Comparison of ENCODE assay signal across 1 fruit fly cellular context in the genomic region with DNA sequence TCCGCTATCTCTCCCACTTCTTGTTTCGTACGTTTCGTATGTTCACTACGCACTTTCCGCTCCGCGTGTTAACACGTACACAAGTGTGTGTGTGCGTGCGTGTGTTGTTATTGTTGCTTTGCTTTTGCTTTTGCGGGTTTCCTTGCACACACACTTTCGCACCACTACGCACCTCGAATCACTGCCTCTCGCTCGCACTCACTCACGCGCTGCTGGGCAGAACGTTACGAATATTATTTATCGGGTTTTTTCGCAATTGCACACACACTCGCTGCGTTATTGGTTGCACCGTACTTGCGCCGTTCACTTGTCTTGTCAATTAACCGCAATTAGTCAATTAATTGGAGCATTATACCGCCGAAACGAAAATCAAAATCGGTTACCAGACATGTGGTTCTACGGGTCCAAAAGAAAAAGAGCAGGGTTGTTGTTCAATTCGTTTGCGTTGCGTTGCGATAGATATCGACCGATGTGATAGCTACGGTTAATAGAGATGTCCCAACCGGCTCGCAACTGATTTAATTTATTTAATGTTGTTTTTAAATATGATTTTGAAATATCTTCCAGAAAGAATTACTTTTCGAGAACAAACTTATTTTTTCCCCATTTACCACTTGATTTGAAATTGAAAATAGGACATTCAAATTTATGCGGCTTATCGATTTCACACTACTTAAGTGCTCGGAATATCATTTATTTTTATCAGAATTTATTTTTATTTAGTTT.
TF ChIP-seq lines count a peak whose summit lies in the region.

A gene (minus strand): TSS at position 395 of the 726 bp plus-strand sequence.

TF ChIP-seq in whole organism, embryonic, 481 proteins besides CTCF, POLR2A, EP300 and RAD21 (continued from another document and continues in another):
- TF ChIP-seq otp (GFP tag; IDR thresholded peaks at IDR 0.05; lab: Robert Waterston, UW) (peak; percentile 64; the same call in 2 of the 3 replicates), Asciz (GFP tag; optimal IDR thresholded peaks at IDR 0.05; lab: Kevin White, UChicago) (peak; percentile 11), ab (GFP tag; optimal IDR thresholded peaks at IDR 0.05; lab: Kevin White, UChicago) (no peak), yki (optimal IDR thresholded peaks at IDR 0.05; lab: Kevin White, UChicago) (no peak), MBD-R2 (GFP tag; IDR thresholded peaks at IDR 0.05; lab: Robert Waterston, UW) (peak; percentile 60), CG7556 (GFP tag; optimal IDR thresholded peaks at IDR 0.05; lab: Kevin White, UChicago) (peak; percentile 25), btn (GFP tag; optimal IDR thresholded peaks at IDR 0.05; lab: Kevin White, UChicago) (peak; percentile 19), corto (GFP tag; optimal IDR thresholded peaks at IDR 0.05; lab: Kevin White, UChicago) (no peak), CG32772 (GFP tag; IDR thresholded peaks at IDR 0.05; lab: Robert Waterston, UW) (peak; percentile 60; the same call in 1 of the 2 replicates), CG10543 (GFP tag; optimal IDR thresholded peaks at IDR 0.05; lab: Kevin White, UChicago) (peak; percentile 45), Sox100B (GFP tag; optimal IDR thresholded peaks at IDR 0.05; lab: Kevin White, UChicago) (peak; percentile 55), CG2678 (tag; optimal IDR thresholded peaks at IDR 0.05; lab: Kevin White, UChicago) (peak; percentile 62), chm (GFP tag; IDR thresholded peaks at IDR 0.05; lab: Robert Waterston, UW) (peak; percentile 43), Myb (GFP tag; optimal IDR thresholded peaks at IDR 0.05; lab: Kevin White, UChicago) (peak; percentile 51), Ets97D (GFP tag; optimal IDR thresholded peaks at IDR 0.05; lab: Kevin White, UChicago) (peak; percentile 80), nerfin-1 (tag; optimal IDR thresholded peaks at IDR 0.05; lab: Kevin White, UChicago) (no peak), pan (optimal IDR thresholded peaks at IDR 0.05; lab: Kevin White, UChicago) (no peak), pan (GFP tag; optimal IDR thresholded peaks at IDR 0.05 in 1 of 2, IDR thresholded peaks at IDR 0.05 in 1 of 2) (peak in 1 of 2 experiments; percentile 82), CG3163 (GFP tag; optimal IDR thresholded peaks at IDR 0.05; lab: Kevin White, UChicago) (peak; percentile 3), CG30403 (GFP tag; optimal IDR thresholded peaks at IDR 0.05; lab: Kevin White, UChicago) (peak; percentile 66), row (GFP tag; IDR thresholded peaks at IDR 0.05; lab: Robert Waterston, UW) (peak; percentile 91), al (GFP tag; IDR thresholded peaks at IDR 0.05; lab: Robert Waterston, UW) (peak; percentile 78), E2f1 (GFP tag; IDR thresholded peaks at IDR 0.05; lab: Robert Waterston, UW) (peak; percentile 73), CG17802 (tag; optimal IDR thresholded peaks at IDR 0.05; lab: Kevin White, UChicago) (peak; percentile 50), CG11093 (GFP tag; IDR thresholded peaks at IDR 0.05; lab: Robert Waterston, UW) (peak; percentile 36; the same call in 1 of the 3 replicates), CG15269 (tag; optimal IDR thresholded peaks at IDR 0.05; lab: Kevin White, UChicago) (peak; percentile 57), Mad (GFP tag; optimal IDR thresholded peaks at IDR 0.05; lab: Kevin White, UChicago) (peak; percentile 82), zen (tag; optimal IDR thresholded peaks at IDR 0.05; lab: Kevin White, UChicago) (peak; percentile 20), Ravus (GFP tag; IDR thresholded peaks at IDR 0.05; lab: Robert Waterston, UW) (no peak), CG15011 (GFP tag; optimal IDR thresholded peaks at IDR 0.05; lab: Kevin White, UChicago) (no peak), CG5180 (GFP tag; optimal IDR thresholded peaks at IDR 0.05; lab: Kevin White, UChicago) (no peak), wor (GFP tag; IDR thresholded peaks at IDR 0.05; lab: Robert Waterston, UW) (peak; percentile 54; the same call in 1 of the 2 replicates), jing (GFP tag; optimal IDR thresholded peaks at IDR 0.05; lab: Kevin White, UChicago) (no peak), CG9932 (GFP tag; IDR thresholded peaks at IDR 0.05; lab: Robert Waterston, UW) (peak; percentile 94), sisA (GFP tag; IDR thresholded peaks at IDR 0.05; lab: Robert Waterston, UW) (peak; percentile 78), Dfd (GFP tag; optimal IDR thresholded peaks at IDR 0.05; lab: Kevin White, UChicago) (no peak), Usf (GFP tag; optimal IDR thresholded peaks at IDR 0.05; lab: Kevin White, UChicago) (peak; percentile 53), CG8765 (GFP tag; IDR thresholded peaks at IDR 0.05; lab: Robert Waterston, UW) (peak; percentile 67; the same call in 1 of the 2 replicates), CG4707 (GFP tag; optimal IDR thresholded peaks at IDR 0.05; lab: Kevin White, UChicago) (no peak), CG34422 (GFP tag; IDR thresholded peaks at IDR 0.05; lab: Robert Waterston, UW) (peak; percentile 78), br (optimal IDR thresholded peaks at IDR 0.05; lab: Kevin White, UChicago) (no peak), sqz (GFP tag; optimal IDR thresholded peaks at IDR 0.05; lab: Kevin White, UChicago) (no peak), CG11696 (GFP tag; IDR thresholded peaks at IDR 0.05; lab: Robert Waterston, UW) (peak; percentile 30; the same call in 1 of the 2 replicates), pzg (GFP tag; optimal IDR thresholded peaks at IDR 0.05; lab: Kevin White, UChicago) (peak; percentile 68), CG11695 (GFP tag; IDR thresholded peaks at IDR 0.05; lab: Robert Waterston, UW) (peak; percentile 50; the same call in 1 of the 3 replicates), sna (GFP tag; IDR thresholded peaks at IDR 0.05; lab: Robert Waterston, UW; ENCODE audit: partially characterized antibody) (peak; percentile 89), fu2 (GFP tag; optimal IDR thresholded peaks at IDR 0.05; lab: Kevin White, UChicago) (peak; percentile 66), vvl (GFP tag; IDR thresholded peaks at IDR 0.05; lab: Robert Waterston, UW) (peak; percentile 87), CG18476 (GFP tag; optimal IDR thresholded peaks at IDR 0.05; lab: Kevin White, UChicago) (peak; percentile 36), nau (GFP tag; optimal IDR thresholded peaks at IDR 0.05; lab: Kevin White, UChicago) (no peak), cwo (GFP tag; optimal IDR thresholded peaks at IDR 0.05; lab: Kevin White, UChicago) (no peak), CG11504 (tag; optimal IDR thresholded peaks at IDR 0.05; lab: Kevin White, UChicago) (peak; percentile 65), Fer1 (GFP tag; optimal IDR thresholded peaks at IDR 0.05; lab: Kevin White, UChicago) (peak; percentile 5), CG8944 (GFP tag; optimal IDR thresholded peaks at IDR 0.05; lab: Kevin White, UChicago) (peak; percentile 47), Hand (GFP tag; optimal IDR thresholded peaks at IDR 0.05; lab: Kevin White, UChicago) (no peak), disco-r (GFP tag; optimal IDR thresholded peaks at IDR 0.05; lab: Kevin White, UChicago) (no peak), CG18599 (GFP tag; optimal IDR thresholded peaks at IDR 0.05; lab: Kevin White, UChicago) (peak; percentile 41), lab (GFP tag; optimal IDR thresholded peaks at IDR 0.05; lab: Kevin White, UChicago) (peak; percentile 51), CG31224 (GFP tag; IDR thresholded peaks at IDR 0.05; lab: Robert Waterston, UW) (peak; percentile 50; the same call in 1 of the 2 replicates), luna (GFP tag; optimal IDR thresholded peaks at IDR 0.05; lab: Kevin White, UChicago) (peak; percentile 58), CG7839 (tag; optimal IDR thresholded peaks at IDR 0.05; lab: Kevin White, UChicago) (peak; percentile 57), bbx (GFP tag; IDR thresholded peaks at IDR 0.05; lab: Robert Waterston, UW; ENCODE audit: partially characterized antibody) (peak; percentile 97), Hmr (GFP tag; optimal IDR thresholded peaks at IDR 0.05; lab: Kevin White, UChicago) (peak; percentile 55), pros (GFP tag; optimal IDR thresholded peaks at IDR 0.05; lab: Kevin White, UChicago) (no peak), CG16863 (GFP tag; optimal IDR thresholded peaks at IDR 0.05; lab: Kevin White, UChicago) (peak; percentile 40), vnd (GFP tag; IDR thresholded peaks at IDR 0.05; lab: Robert Waterston, UW; ENCODE audit: partially characterized antibody) (peak; percentile 95), CG11085 (GFP tag; IDR thresholded peaks at IDR 0.05; lab: Robert Waterston, UW) (peak; percentile 73), Xbp1 (GFP tag; optimal IDR thresholded peaks at IDR 0.05; lab: Kevin White, UChicago) (peak; percentile 83), Poxn (GFP tag; IDR thresholded peaks at IDR 0.05; lab: Robert Waterston, UW) (0 out of 2 replicates have a peak, but pooled peaks have one; percentile 51), CG10959 (GFP tag; IDR thresholded peaks at IDR 0.05; lab: Robert Waterston, UW) (no peak; the same call in 1 of the 2 replicates), Chrac-16 (GFP tag; optimal IDR thresholded peaks at IDR 0.05; lab: Kevin White, UChicago) (peak; percentile 75), CG3726 (GFP tag; IDR thresholded peaks at IDR 0.05; lab: Robert Waterston, UW) (peak; percentile 49; the same call in 1 of the 3 replicates), ind (GFP tag; optimal IDR thresholded peaks at IDR 0.05; lab: Kevin White, UChicago) (peak; percentile 73), PHDP (tag; optimal IDR thresholded peaks at IDR 0.05; lab: Kevin White, UChicago) (peak; percentile 59), CG1233 (GFP tag; optimal IDR thresholded peaks at IDR 0.05; lab: Kevin White, UChicago) (no peak), NfI (GFP tag; optimal IDR thresholded peaks at IDR 0.05; lab: Kevin White, UChicago) (peak; percentile 64), Neu2 (GFP tag; optimal IDR thresholded peaks at IDR 0.05; lab: Kevin White, UChicago; ENCODE audit: borderline replicate concordance) (no peak), CG6854 (GFP tag; optimal IDR thresholded peaks at IDR 0.05; lab: Kevin White, UChicago) (no peak), odd (GFP tag; optimal IDR thresholded peaks at IDR 0.05; lab: Kevin White, UChicago) (no peak), ash1 (GFP tag; optimal IDR thresholded peaks at IDR 0.05; lab: Kevin White, UChicago) (no peak), GATAe (GFP tag; conservative IDR thresholded peaks at IDR 0.05; lab: Robert Waterston, UW) (no peak), CG12236 (GFP tag; optimal IDR thresholded peaks at IDR 0.05; lab: Kevin White, UChicago) (peak; percentile 13), hkb (optimal IDR thresholded peaks at IDR 0.05; lab: Kevin White, UChicago) (no peak), hkb (GFP tag; IDR thresholded peaks at IDR 0.05; lab: Robert Waterston, UW) (peak; percentile 65), so (GFP tag; IDR thresholded peaks at IDR 0.05; lab: Robert Waterston, UW) (peak; percentile 50; the same call in 1 of the 3 replicates), Bgb (GFP tag; IDR thresholded peaks at IDR 0.05; lab: Robert Waterston, UW; ENCODE audit: partially characterized antibody) (peak; percentile 97), Rfx (GFP tag; IDR thresholded peaks at IDR 0.05; lab: Robert Waterston, UW) (peak; percentile 90), sim (GFP tag; IDR thresholded peaks at IDR 0.05; lab: Robert Waterston, UW) (no peak), CG11247 (GFP tag; IDR thresholded peaks at IDR 0.05; lab: Robert Waterston, UW) (peak; percentile 66), fd64A (GFP tag; optimal IDR thresholded peaks at IDR 0.05; lab: Kevin White, UChicago) (no peak), CG4617 (GFP tag; optimal IDR thresholded peaks at IDR 0.05; lab: Kevin White, UChicago; ENCODE audit: borderline replicate concordance) (peak; percentile 60), Nf-YC (tag; optimal IDR thresholded peaks at IDR 0.05; lab: Kevin White, UChicago) (peak; percentile 51), Hey (tag; optimal IDR thresholded peaks at IDR 0.05; lab: Kevin White, UChicago) (no peak), CG8290 (GFP tag; optimal IDR thresholded peaks at IDR 0.05; lab: Kevin White, UChicago) (peak; percentile 49), CG8290 (tag; optimal IDR thresholded peaks at IDR 0.05; lab: Kevin White, UChicago) (peak in 1 of 2 experiments; percentile 72), CG14050 (GFP tag; IDR thresholded peaks at IDR 0.05; lab: Robert Waterston, UW) (no peak; the same call in 2 of the 3 replicates), bigmax (GFP tag; optimal IDR thresholded peaks at IDR 0.05; lab: Kevin White, UChicago) (no peak), schlank (tag; optimal IDR thresholded peaks at IDR 0.05; lab: Kevin White, UChicago) (no peak), CG30020 (tag; optimal IDR thresholded peaks at IDR 0.05; lab: Kevin White, UChicago) (peak; percentile 58), Side (GFP tag; optimal IDR thresholded peaks at IDR 0.05; lab: Kevin White, UChicago) (no peak), YL-1 (GFP tag; optimal IDR thresholded peaks at IDR 0.05; lab: Kevin White, UChicago) (peak; percentile 73), twi (tag; optimal IDR thresholded peaks at IDR 0.05; lab: Kevin White, UChicago) (peak; percentile 64), Atf3 (GFP tag; optimal IDR thresholded peaks at IDR 0.05; lab: Kevin White, UChicago) (peak; percentile 44), CG1602 (GFP tag; optimal IDR thresholded peaks at IDR 0.05; lab: Kevin White, UChicago) (peak; percentile 49), ERR (GFP tag; optimal IDR thresholded peaks at IDR 0.05; lab: Kevin White, UChicago) (peak; percentile 7), CG10321 (GFP tag; IDR thresholded peaks at IDR 0.05; lab: Robert Waterston, UW) (no peak; the same call in 1 of the 2 replicates), CG13424 (tag; optimal IDR thresholded peaks at IDR 0.05; lab: Kevin White, UChicago) (peak; percentile 71), CG13123 (GFP tag; optimal IDR thresholded peaks at IDR 0.05; lab: Kevin White, UChicago) (peak; percentile 46), shn (GFP tag; optimal IDR thresholded peaks at IDR 0.05; lab: Kevin White, UChicago) (peak; percentile 61), CG10209 (GFP tag; optimal IDR thresholded peaks at IDR 0.05; lab: Kevin White, UChicago) (peak; percentile 52), Trl (optimal IDR thresholded peaks at IDR 0.05; lab: Kevin White, UChicago) (no peak), Trl (GFP tag; optimal IDR thresholded peaks at IDR 0.05; lab: Kevin White, UChicago) (peak; percentile 43), CG10431 (GFP tag; optimal IDR thresholded peaks at IDR 0.05; lab: Kevin White, UChicago) (no peak), kay (GFP tag; optimal IDR thresholded peaks at IDR 0.05; lab: Kevin White, UChicago) (peak; percentile 40), lbe (GFP tag; optimal IDR thresholded peaks at IDR 0.05; lab: Kevin White, UChicago) (peak; percentile 28), sima (GFP tag; optimal IDR thresholded peaks at IDR 0.05; lab: Kevin White, UChicago) (no peak), unc-4 (GFP tag; IDR thresholded peaks at IDR 0.05; lab: Robert Waterston, UW; ENCODE audit: partially characterized antibody) (peak; percentile 84), phol (tag; optimal IDR thresholded peaks at IDR 0.05; lab: Kevin White, UChicago) (peak; percentile 71), Ada2b (GFP tag; IDR thresholded peaks at IDR 0.05; lab: Robert Waterston, UW) (peak; percentile 56), run (tag; optimal IDR thresholded peaks at IDR 0.05; lab: Kevin White, UChicago) (no peak), rib (GFP tag; IDR thresholded peaks at IDR 0.05; lab: Robert Waterston, UW) (no peak)
